Fruit fly (Drosophila melanogaster): ENCODE measurements around the gene ncd.

Gene ncd

dm6 chr3R:29763154-29763553 is 43.8 kb downstream of the ncd start (continued):
- TF ChIP-seq CG1602 (GFP tag; optimal IDR thresholded peaks at IDR 0.05) (no peak), yki (optimal IDR thresholded peaks at IDR 0.05) (no peak), knrl (GFP tag; IDR thresholded peaks at IDR 0.05; ENCODE audit: partially characterized antibody) (no peak), grau (tag; optimal IDR thresholded peaks at IDR 0.05) (peak; percentile 34), emc (GFP tag; optimal IDR thresholded peaks at IDR 0.05) (no peak), CHES-1-like (GFP tag; optimal IDR thresholded peaks at IDR 0.05) (no peak), gcm (GFP tag; optimal IDR thresholded peaks at IDR 0.05) (no peak), CG8290 (GFP tag; optimal IDR thresholded peaks at IDR 0.05) (no peak), CG8290 (tag; optimal IDR thresholded peaks at IDR 0.05) (peak in 1 of 2 experiments; percentile 43), CG5180 (GFP tag; optimal IDR thresholded peaks at IDR 0.05) (no peak), CG7987 (GFP tag; optimal IDR thresholded peaks at IDR 0.05) (no peak), zfh2 (GFP tag; optimal IDR thresholded peaks at IDR 0.05) (peak; percentile 31), CG9932 (GFP tag; IDR thresholded peaks at IDR 0.05) (no peak), CG6254 (GFP tag; optimal IDR thresholded peaks at IDR 0.05) (no peak), nau (GFP tag; optimal IDR thresholded peaks at IDR 0.05) (no peak), CG4820 (GFP tag; optimal IDR thresholded peaks at IDR 0.05) (peak; percentile 26), CG17328 (GFP tag; IDR thresholded peaks at IDR 0.05) (0 out of 2 replicates have a peak, but pooled peaks have one; percentile 28), fd3F (GFP tag; optimal IDR thresholded peaks at IDR 0.05) (no peak), Sry-δ (GFP tag; optimal IDR thresholded peaks at IDR 0.05) (no peak), cato (GFP tag; optimal IDR thresholded peaks at IDR 0.05; ENCODE audit: borderline replicate concordance) (no peak), CG13624 (GFP tag; optimal IDR thresholded peaks at IDR 0.05) (no peak), jumu (GFP tag; optimal IDR thresholded peaks at IDR 0.05) (no peak), tx (GFP tag; optimal IDR thresholded peaks at IDR 0.05) (peak; percentile 5), HHEX (GFP tag; optimal IDR thresholded peaks at IDR 0.05) (no peak), Sin3A (optimal IDR thresholded peaks at IDR 0.05) (no peak), ac (GFP tag; optimal IDR thresholded peaks at IDR 0.05) (no peak), usp (GFP tag; optimal IDR thresholded peaks at IDR 0.05) (no peak), Bteb2 (GFP tag; optimal IDR thresholded peaks at IDR 0.05) (peak; percentile 23), croc (GFP tag; conservative IDR thresholded peaks at IDR 0.05) (no peak), tna (GFP tag; IDR thresholded peaks at IDR 0.05; ENCODE audit: partially characterized antibody) (no peak), CG6175 (GFP tag; IDR thresholded peaks at IDR 0.05) (no peak), HLH4C (GFP tag; IDR thresholded peaks at IDR 0.05; ENCODE audit: partially characterized antibody) (no peak), Opbp (GFP tag; IDR thresholded peaks at IDR 0.05; ENCODE audit: partially characterized antibody) (no peak), CG32767 (GFP tag; IDR thresholded peaks at IDR 0.05) (no peak), Fer3 (tag; optimal IDR thresholded peaks at IDR 0.05) (no peak), CG18619 (GFP tag; optimal IDR thresholded peaks at IDR 0.05) (no peak), wek (GFP tag; optimal IDR thresholded peaks at IDR 0.05) (no peak), CG3726 (GFP tag; IDR thresholded peaks at IDR 0.05) (no peak), sc (optimal IDR thresholded peaks at IDR 0.05) (no peak), sc (GFP tag; optimal IDR thresholded peaks at IDR 0.05) (peak; percentile 2), CG42726 (GFP tag; IDR thresholded peaks at IDR 0.05; ENCODE audit: partially characterized antibody) (no peak), sens-2 (GFP tag; IDR thresholded peaks at IDR 0.05) (no peak), Optix (GFP tag; IDR thresholded peaks at IDR 0.05) (no peak), ase (GFP tag; IDR thresholded peaks at IDR 0.05) (no peak), pho (GFP tag; optimal IDR thresholded peaks at IDR 0.05) (no peak), Antp (GFP tag; optimal IDR thresholded peaks at IDR 0.05) (no peak), ttk (GFP tag; IDR thresholded peaks at IDR 0.05) (no peak), CG16863 (GFP tag; optimal IDR thresholded peaks at IDR 0.05) (peak; percentile 19), pita (GFP tag; optimal IDR thresholded peaks at IDR 0.05) (no peak), bowl (GFP tag; IDR thresholded peaks at IDR 0.05) (no peak), CG17359 (tag; optimal IDR thresholded peaks at IDR 0.05) (peak; percentile 40), Mad (GFP tag; optimal IDR thresholded peaks at IDR 0.05) (no peak), CG6813 (GFP tag; optimal IDR thresholded peaks at IDR 0.05) (no peak)

All from whole organism, embryonic.